Worm (Caenorhabditis elegans) whole organism, L4/young adult: Measurements from ENCODE around the gene F19G12.11.
"Not testable (repeated sequence)": the region's sequence is repeated elsewhere in the genome, so short reads cannot be mapped to it uniquely, and the experiment has no call there.

Experiments used
- W03F9.2 ChIP-seq: fragments of 150-350 bp; optimal IDR thresholded peaks from 2 replicates; lab custom pipeline; 2014; ENCODE audit warnings: missing biosample characterization, missing genetic modification characterization
- dao-5 ChIP-seq: sonication (generic microtip); optimal IDR thresholded peaks from 2 replicates; lab custom pipeline; 2016; ENCODE audit warnings: missing genotype, missing genetic modification characterization, moderate library complexity, missing compliant biosample characterization
- him-1 ChIP-seq: sonication (generic microtip); optimal IDR thresholded peaks from 2 replicates; lab custom pipeline; 2016; ENCODE audit warnings: missing genotype, missing genetic modification reagents, missing genetic modification characterization, missing compliant biosample characterization

F19G12.11 gene

ce11 chrX:1412844-1413243, 13.5 kb downstream of the F19G12.11 start, which contains the start of gene srh-19:
Gene srh-19, plus strand, starts transcription at chrX:1413144.
- TF ChIP-seq him-1 (tag; lab: Kevin White, UChicago) (no peak), W03F9.2 (tag; lab: Kevin White, UChicago) (no peak), dao-5 (tag; lab: Kevin White, UChicago) (no peak)

- TF ChIP-seq him-1 (tag; lab: Kevin White, UChicago) (no peak), dao-5 (tag; lab: Kevin White, UChicago) (no peak), W03F9.2 (tag; lab: Kevin White, UChicago) (no peak)
Observed at ce11 chrX:1410552-1410951, 15.8 kb downstream of the F19G12.11 start, which contains the start of gene abu-2. Gene abu-2, minus strand, starts transcription at chrX:1410652.

ce11 chrX:1409224-1409623, 17.1 kb downstream of the F19G12.11 start:
- TF ChIP-seq dao-5 (tag; lab: Kevin White, UChicago): no peak
- TF ChIP-seq W03F9.2 (tag; lab: Kevin White, UChicago): no peak
- no peak for TF ChIP-seq him-1 (tag; lab: Kevin White, UChicago)

- TF ChIP-seq dao-5, W03F9.2, him-1 (tag; lab: Kevin White, UChicago): not testable (repeated sequence)
Observed at ce11 chrX:1403971-1404370, 22.4 kb downstream of the F19G12.11 start, which contains the start of gene ZK402.1. Gene ZK402.1, plus strand, starts transcription at chrX:1404271.

- not testable (repeated sequence) for TF ChIP-seq dao-5, him-1, W03F9.2 (tag; lab: Kevin White, UChicago)
Observed at ce11 chrX:1403444-1403843, 22.9 kb downstream of the F19G12.11 start, which contains the start of gene ZK402.2. Gene ZK402.2, plus strand, starts transcription at chrX:1403744.

ce11 chrX:1401259-1401658, 25.1 kb downstream of the F19G12.11 start, which contains the start of gene ZK402.5:
Gene ZK402.5, minus strand, starts transcription at chrX:1401359.
- no peak for TF ChIP-seq him-1 (tag; lab: Kevin White, UChicago)
- no peak for TF ChIP-seq dao-5 (tag; lab: Kevin White, UChicago)
- TF ChIP-seq W03F9.2 (tag; lab: Kevin White, UChicago): no peak

- TF ChIP-seq him-1 (tag; lab: Kevin White, UChicago) (no peak), W03F9.2 (tag; lab: Kevin White, UChicago) (no peak), dao-5 (tag; lab: Kevin White, UChicago) (no peak)
Observed at ce11 chrX:1397516-1397915, 28.8 kb downstream of the F19G12.11 start, which contains the start of gene H39E20.1. Gene H39E20.1, minus strand, starts transcription at chrX:1397616.

- TF ChIP-seq him-1 (tag; lab: Kevin White, UChicago) (no peak), dao-5 (tag; lab: Kevin White, UChicago) (no peak), W03F9.2 (tag; lab: Kevin White, UChicago) (no peak)
Observed at ce11 chrX:1395793-1396192, 30.5 kb downstream of the F19G12.11 start.

ce11 chrX:1394437-1394836, 31.9 kb downstream of the F19G12.11 start:
- TF ChIP-seq dao-5 (tag; lab: Kevin White, UChicago) (no peak), W03F9.2 (tag; lab: Kevin White, UChicago) (no peak), him-1 (tag; lab: Kevin White, UChicago) (no peak)

- TF ChIP-seq dao-5 (tag; lab: Kevin White, UChicago) (no peak), him-1 (tag; lab: Kevin White, UChicago) (no peak), W03F9.2 (tag; lab: Kevin White, UChicago) (no peak)
Observed at ce11 chrX:1393891-1394290, 32.4 kb downstream of the F19G12.11 start, which contains the start of gene F56C3.9. Gene F56C3.9, minus strand, starts transcription at chrX:1393991.

ce11 chrX:1389382-1389983, 36.8 kb downstream of the F19G12.11 start:
- TF ChIP-seq W03F9.2 (tag; lab: Kevin White, UChicago) (peak; percentile 88), dao-5 (tag; lab: Kevin White, UChicago) (peak; percentile 11), him-1 (tag; lab: Kevin White, UChicago) (peak; percentile 95)

- TF ChIP-seq W03F9.2 (tag; lab: Kevin White, UChicago): no peak
- TF ChIP-seq dao-5 (tag; lab: Kevin White, UChicago): no peak
- no peak for TF ChIP-seq him-1 (tag; lab: Kevin White, UChicago)
Observed at ce11 chrX:1386893-1387367, 39.4 kb downstream of the F19G12.11 start, which contains the start of gene F56C3.1. Gene F56C3.1, plus strand, starts transcription at chrX:1387317.

ce11 chrX:1384538-1384937, 41.8 kb downstream of the F19G12.11 start, which contains the start of gene F56C3.8:
Gene F56C3.8, minus strand, starts transcription at chrX:1384638.
- no peak for TF ChIP-seq dao-5 (tag; lab: Kevin White, UChicago)
